Worm (Caenorhabditis elegans) whole organism, L1 larva: ENCODE data around the gene R09E10.1.

ENCODE experiments used
- C04F5.9 ChIP-seq: sonication (generic microtip); optimal IDR thresholded peaks from 2 replicates; lab custom pipeline; 2016; ENCODE audit warnings: missing genetic modification characterization, missing compliant biosample characterization
- C16A3.4 ChIP-seq: fragments of 150-350 bp; optimal IDR thresholded peaks from 2 replicates; lab custom pipeline; 2014; ENCODE audit warnings: missing biosample characterization, missing genetic modification characterization
- C34B4.2 ChIP-seq: sonication (generic microtip); optimal IDR thresholded peaks from 2 replicates; lab custom pipeline; 2017; ENCODE audit warnings: mild to moderate bottlenecking, missing genetic modification characterization, missing compliant biosample characterization
- F16B12.6 ChIP-seq: fragments of 150-350 bp; optimal IDR thresholded peaks from 2 replicates; lab custom pipeline; 2014; ENCODE audit warnings: missing biosample characterization, missing genetic modification characterization
- Y116A8C.19 ChIP-seq: sonication (generic microtip); optimal IDR thresholded peaks from 2 replicates; lab custom pipeline; 2016; ENCODE audit warnings: missing compliant biosample characterization, missing genetic modification characterization, borderline replicate concordance
- aha-1 ChIP-seq: fragments of 150-350 bp; optimal IDR thresholded peaks from 2 replicates; lab custom pipeline; 2014; ENCODE audit warnings: missing biosample characterization, missing genetic modification characterization
- ama-1 ChIP-seq: fragments of 150-350 bp; optimal IDR thresholded peaks from 2 replicates; lab custom pipeline; 2014
- blmp-1 ChIP-seq: fragments of 150-350 bp; optimal IDR thresholded peaks from 2 replicates; lab custom pipeline; 2014; ENCODE audit warnings: missing biosample characterization, missing genetic modification characterization
- ceh-63 ChIP-seq: fragments of 200-800 bp; sonication (Bioruptor generic); optimal IDR thresholded peaks from 2 replicates; lab custom pipeline; 2018; ENCODE audit warnings: mild to moderate bottlenecking, missing genetic modification characterization, missing compliant biosample characterization
- ceh-82 ChIP-seq, 3 experiments: fragments of 150-350 bp in 1 of 3; sonication (generic microtip) in 2 of 3; optimal IDR thresholded peaks; 2 replicates each; lab custom pipeline; 2014 to 2017; ENCODE audit warnings: missing biosample characterization in 3 of 3, missing genetic modification characterization in 3 of 3
- efl-1 ChIP-seq, 4 experiments: fragments of 150-350 bp; optimal IDR thresholded peaks in 3 of 4; peaks in 1 of 4; 1 replicate in 1 of 4; 2 replicates in 3 of 4; lab custom pipeline; 2014; ENCODE audit warnings: missing biosample characterization in 2 of 4, missing genetic modification characterization in 2 of 4, missing genetic modification reagents in 2 of 4
- efl-3 ChIP-seq: fragments of 200-800 bp; sonication (Bioruptor generic); optimal IDR thresholded peaks from 2 replicates; lab custom pipeline; 2018; ENCODE audit warnings: mild to moderate bottlenecking, missing genetic modification characterization, missing compliant biosample characterization
- elt-2 ChIP-seq: sonication (generic microtip); optimal IDR thresholded peaks from 2 replicates; lab custom pipeline; 2016; ENCODE audit warnings: missing genetic modification characterization, mild to moderate bottlenecking, inconsistent platforms, missing compliant biosample characterization, missing genetic modification reagents
- elt-3 ChIP-seq, 6 experiments: fragments of 150-350 bp in 1 of 6; sonication (generic microtip); optimal IDR thresholded peaks; 2 replicates each; lab custom pipeline; 2017 to 2018; ENCODE audit warnings: missing biosample characterization in 6 of 6, missing genetic modification characterization in 6 of 6, inconsistent platforms in 1 of 6
- ets-5 ChIP-seq: fragments of 200-800 bp; sonication (Bioruptor generic); IDR thresholded peaks from 2 replicates; pipeline ENCODE4 v1.3.6; 2022; ENCODE audit warnings: missing genetic modification characterization, missing compliant biosample characterization
- fos-1 ChIP-seq: fragments of 150-350 bp; optimal IDR thresholded peaks from 2 replicates; lab custom pipeline; 2014; ENCODE audit warnings: missing biosample characterization, missing genetic modification characterization
- grh-1 ChIP-seq: fragments of 200-800 bp; sonication (Bioruptor generic); IDR thresholded peaks from 2 replicates; pipeline ENCODE4 v1.3.6; 2022; ENCODE audit warnings: missing genetic modification reagents, missing genetic modification characterization, missing compliant biosample characterization
- lin-15B ChIP-seq: fragments of 150-350 bp; sonication (generic microtip); optimal IDR thresholded peaks from 3 replicates; lab custom pipeline; 2014; ENCODE audit warnings: missing biosample characterization, missing genetic modification characterization
- lin-35 ChIP-seq, 2 experiments: fragments of 150-350 bp; optimal IDR thresholded peaks; 2 replicates each; lab custom pipeline; 2014; ENCODE audit warnings: missing biosample characterization in 2 of 2, missing genetic modification characterization in 2 of 2, missing genetic modification reagents in 2 of 2
- mdl-1 ChIP-seq, 2 experiments: fragments of 150-350 bp; optimal IDR thresholded peaks; 2 replicates each; lab custom pipeline; 2014 to 2017; ENCODE audit warnings: missing biosample characterization in 2 of 2, missing genetic modification characterization in 2 of 2, inconsistent platforms in 1 of 2
- mef-2 ChIP-seq: fragments of 150-350 bp; optimal IDR thresholded peaks from 2 replicates; lab custom pipeline; 2014; ENCODE audit warnings: missing biosample characterization, missing genetic modification characterization
- nhr-71 ChIP-seq: sonication (generic microtip); optimal IDR thresholded peaks from 2 replicates; lab custom pipeline; 2016; ENCODE audit warnings: mild to moderate bottlenecking, missing genetic modification characterization, moderate library complexity, missing compliant biosample characterization
- nhr-77 ChIP-seq: fragments of 150-350 bp; optimal IDR thresholded peaks from 2 replicates; lab custom pipeline; 2014; ENCODE audit warnings: missing biosample characterization, missing genetic modification characterization
- skn-1 ChIP-seq: fragments of 150-350 bp; optimal IDR thresholded peaks from 2 replicates; lab custom pipeline; 2014; ENCODE audit warnings: missing biosample characterization, missing genetic modification characterization
- snpc-4 ChIP-seq: fragments of 150-350 bp; optimal IDR thresholded peaks from 2 replicates; lab custom pipeline; 2014; ENCODE audit warnings: missing biosample characterization, missing genetic modification characterization
- snu-23 ChIP-seq: sonication (generic microtip); optimal IDR thresholded peaks from 2 replicates; lab custom pipeline; 2016; ENCODE audit warnings: missing genetic modification characterization, missing compliant biosample characterization
- sptf-1 ChIP-seq: fragments of 150-350 bp; optimal IDR thresholded peaks from 2 replicates; lab custom pipeline; 2014; ENCODE audit warnings: missing biosample characterization, missing genetic modification characterization
- sup-37 ChIP-seq: fragments of 200-800 bp; sonication (Bioruptor generic); optimal IDR thresholded peaks from 2 replicates; lab custom pipeline; 2018; ENCODE audit warnings: mild to moderate bottlenecking, missing genetic modification characterization, missing compliant biosample characterization
- unc-130 ChIP-seq: fragments of 150-350 bp; optimal IDR thresholded peaks from 2 replicates; lab custom pipeline; 2017; ENCODE audit warnings: missing biosample characterization, missing genetic modification characterization, inconsistent platforms
- unc-30 ChIP-seq: sonication (generic microtip); optimal IDR thresholded peaks from 2 replicates; lab custom pipeline; 2017; ENCODE audit warnings: missing biosample characterization, missing genetic modification characterization
- vab-15 ChIP-seq: sonication (generic microtip); optimal IDR thresholded peaks from 2 replicates; lab custom pipeline; 2017; ENCODE audit warnings: missing genotype, mild to moderate bottlenecking, missing genetic modification characterization, missing compliant biosample characterization
- xbp-1 ChIP-seq: sonication (generic microtip); optimal IDR thresholded peaks from 2 replicates; lab custom pipeline; 2016; ENCODE audit warnings: missing genetic modification characterization, missing compliant biosample characterization
- zag-1 ChIP-seq: fragments of 150-350 bp; optimal IDR thresholded peaks from 2 replicates; lab custom pipeline; 2014; ENCODE audit warnings: missing biosample characterization, missing genetic modification characterization
- ztf-11 ChIP-seq, 2 experiments: sonication (generic microtip); optimal IDR thresholded peaks; 2 replicates each; lab custom pipeline; 2016 to 2017; ENCODE audit warnings: missing genetic modification characterization in 2 of 2, missing biosample characterization in 1 of 2, missing compliant biosample characterization in 1 of 2

Gene R09E10.1

DNA sequence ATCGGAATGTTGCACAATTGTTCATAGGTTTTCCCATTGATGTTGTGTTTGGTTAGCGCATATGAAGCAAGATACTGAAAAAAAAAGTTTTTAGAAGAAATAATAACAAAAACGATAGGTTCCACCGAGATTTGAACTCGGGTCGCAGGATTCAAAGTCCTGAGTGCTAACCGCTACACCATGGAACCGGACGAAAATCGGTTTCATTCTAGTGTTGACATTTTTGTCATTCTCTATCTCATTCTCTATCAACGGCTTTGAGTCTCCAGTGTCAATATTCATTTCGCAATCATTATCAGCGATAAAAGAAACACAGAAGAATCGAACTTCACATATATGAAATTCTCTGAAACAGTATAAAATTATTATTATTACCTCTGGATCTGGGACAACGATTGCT, 11.4 kb downstream of the R09E10.1 start:
- TF ChIP-seq skn-1 (tag; lab: Kevin White, UChicago) = no peak
- no peak for TF ChIP-seq efl-1 (optimal IDR thresholded peaks at IDR 0.05; lab: Kevin White, UChicago)
- TF ChIP-seq efl-1 (GFP tag; optimal IDR thresholded peaks at IDR 0.05 in 1 of 2; lab: Kevin White, UChicago) = peak in 1 of 2 experiments; percentile 67
- TF ChIP-seq Y116A8C.19 (tag; lab: Kevin White, UChicago) = no peak
- TF ChIP-seq grh-1 (GFP tag; lab: Robert Waterston, UW) = no peak

DNA sequence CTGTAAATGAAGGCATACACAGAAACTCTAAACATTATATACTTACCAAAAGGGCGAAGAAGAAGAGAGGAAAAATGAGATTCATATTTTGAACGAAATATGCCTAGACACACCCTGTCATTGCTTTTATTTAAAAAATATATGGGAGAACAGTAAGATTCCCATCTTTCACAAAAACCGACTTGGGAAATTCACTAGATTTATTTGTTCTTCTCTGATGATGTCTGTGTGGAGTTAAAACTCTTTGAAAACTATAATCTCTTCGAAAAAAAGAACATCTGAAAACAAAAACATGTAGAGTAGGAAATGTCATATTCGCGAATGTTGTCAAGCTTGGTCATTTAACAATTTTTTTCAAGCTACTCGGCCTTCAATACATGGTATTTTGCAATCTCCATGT, 12.2 kb downstream of the R09E10.1 start, which contains the start of gene R09E10.8:
R09E10.8 (minus strand) TSS at position 101 of the 400 bp plus-strand sequence.
- TF ChIP-seq vab-15 (tag; lab: Kevin White, UChicago) = no peak
- TF ChIP-seq sup-37 (GFP tag; lab: Kevin White, UChicago) = no peak
- TF ChIP-seq aha-1 = no peak
- no peak for TF ChIP-seq efl-3 (GFP tag; lab: Kevin White, UChicago)
- no peak for TF ChIP-seq blmp-1 (tag; lab: Kevin White, UChicago)
- TF ChIP-seq mdl-1 (tag; optimal IDR thresholded peaks at IDR 0.05; lab: Kevin White, UChicago) = no peak
- no peak for TF ChIP-seq C16A3.4 (tag; lab: Kevin White, UChicago)
- TF ChIP-seq elt-3 (tag; optimal IDR thresholded peaks at IDR 0.05; lab: Kevin White, UChicago) = no peak
- TF ChIP-seq elt-2 (tag; lab: Kevin White, UChicago) = no peak
- no peak for TF ChIP-seq xbp-1 (tag; lab: Kevin White, UChicago)
- no peak for TF ChIP-seq ets-5
- TF ChIP-seq snpc-4 (tag; lab: Kevin White, UChicago) = no peak
- no peak for TF ChIP-seq sptf-1 (tag; lab: Kevin White, UChicago)
- no peak for TF ChIP-seq C04F5.9 (tag; lab: Kevin White, UChicago)
- no peak for TF ChIP-seq nhr-77 (tag; lab: Kevin White, UChicago)
- no peak for TF ChIP-seq ztf-11 (tag; optimal IDR thresholded peaks at IDR 0.05; lab: Kevin White, UChicago)
- no peak for TF ChIP-seq lin-15B (tag; lab: Kevin White, UChicago)
- TF ChIP-seq unc-30 (tag; lab: Kevin White, UChicago) = no peak
- TF ChIP-seq nhr-71 (tag; lab: Kevin White, UChicago) = no peak
- TF ChIP-seq fos-1 (tag; lab: Kevin White, UChicago) = no peak

DNA sequence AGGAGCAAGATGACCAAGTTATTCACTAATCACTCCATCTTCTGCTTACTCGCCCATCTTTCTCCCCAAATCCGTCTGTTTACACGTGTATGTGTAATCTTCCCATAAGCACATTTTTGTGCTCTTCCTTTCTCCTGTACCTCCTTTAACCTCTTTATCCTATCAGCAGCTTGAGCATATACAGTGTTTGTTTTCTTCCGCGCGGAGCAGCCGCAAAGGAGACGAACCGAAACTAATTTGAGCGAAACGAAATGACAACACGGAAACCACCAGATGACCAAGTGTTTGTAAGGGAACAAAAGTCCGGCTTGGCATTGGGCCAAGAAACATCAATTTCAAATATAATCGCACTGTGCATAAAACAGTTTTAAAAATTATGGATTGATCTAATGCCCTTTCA, 18.2 kb downstream of the R09E10.1 start:
- TF ChIP-seq unc-130 (no peak), C04F5.9 (tag; lab: Kevin White, UChicago) (no peak), ceh-63 (GFP tag; lab: Kevin White, UChicago) (no peak), nhr-77 (tag; lab: Kevin White, UChicago) (no peak), mef-2 (tag; lab: Kevin White, UChicago) (no peak)

DNA sequence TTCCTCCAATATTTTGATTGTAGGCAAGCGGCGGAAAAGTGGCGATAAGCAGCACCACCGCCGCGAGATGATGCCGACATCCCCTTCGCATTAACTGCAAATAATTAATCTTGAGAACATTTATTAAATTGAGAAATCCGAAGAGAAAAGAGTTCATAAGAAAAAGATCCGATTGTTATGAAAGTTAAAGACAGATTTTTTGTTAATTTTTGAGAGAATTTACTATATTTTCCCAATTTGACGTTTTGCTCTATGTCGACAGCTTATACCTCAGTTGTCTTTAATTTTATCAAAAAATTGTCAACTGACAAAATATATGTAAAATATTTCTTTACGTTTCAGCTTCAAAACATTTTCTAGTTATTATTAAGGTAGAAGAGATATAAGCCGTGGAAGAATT, 20.3 kb downstream of the R09E10.1 start, which contains the start of gene R09E10.5:
R09E10.5 (minus strand) TSS at position 101 of the 400 bp plus-strand sequence.
- TF ChIP-seq C34B4.2 (tag; lab: Kevin White, UChicago) = no peak
- TF ChIP-seq ceh-82 (tag; optimal IDR thresholded peaks at IDR 0.05; lab: Kevin White, UChicago) = no peak
- no peak for TF ChIP-seq ama-1 (lab: Kevin White, UChicago)
- TF ChIP-seq vab-15 (tag; lab: Kevin White, UChicago) = no peak
- no peak for TF ChIP-seq efl-3 (GFP tag; lab: Kevin White, UChicago)
- no peak for TF ChIP-seq lin-35 (GFP tag; optimal IDR thresholded peaks at IDR 0.05; lab: Kevin White, UChicago)
- TF ChIP-seq blmp-1 (tag; lab: Kevin White, UChicago) = no peak
- no peak for TF ChIP-seq snu-23 (GFP tag; lab: Kevin White, UChicago)
- TF ChIP-seq mef-2 (tag; lab: Kevin White, UChicago) = no peak
- TF ChIP-seq zag-1 (tag; lab: Kevin White, UChicago) = no peak
- no peak for TF ChIP-seq F16B12.6 (tag; lab: Kevin White, UChicago)

DNA sequence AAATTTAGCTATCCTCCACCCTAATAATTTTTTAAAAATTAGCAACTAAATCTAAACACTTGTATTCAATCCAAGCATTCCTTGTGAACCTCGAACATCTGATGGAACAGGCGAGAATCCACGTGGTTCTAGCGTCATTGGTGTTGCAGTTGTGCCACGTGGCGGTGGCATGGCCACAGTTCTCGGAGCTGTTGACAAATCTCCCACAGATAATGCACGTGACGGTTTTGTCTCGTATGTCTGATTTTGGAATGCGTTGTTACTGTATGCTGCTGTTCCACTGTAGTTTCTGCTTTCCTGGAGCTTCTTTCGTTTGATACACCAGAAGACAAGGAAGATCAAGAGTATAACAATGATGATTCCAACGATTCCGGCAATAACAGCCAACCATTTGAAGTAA, 26.5 kb downstream of the R09E10.1 start:
- TF ChIP-seq ceh-63 (GFP tag; lab: Kevin White, UChicago) = no peak
- no peak for TF ChIP-seq zag-1 (tag; lab: Kevin White, UChicago)
- no peak for TF ChIP-seq Y116A8C.19 (tag; lab: Kevin White, UChicago)
